Worm (Caenorhabditis elegans) whole organism, mixed stage, embryonic: Measurements from ENCODE around the gene ZK105.11.

Experiments used
- ceh-39 ChIP-seq: fragments of 150-350 bp; optimal IDR thresholded peaks from 2 replicates; lab custom pipeline; 2014; ENCODE audit warnings: missing biosample characterization, missing genetic modification characterization
- mep-1 ChIP-seq: fragments of 150-350 bp; optimal IDR thresholded peaks from 2 replicates; lab custom pipeline; 2017; ENCODE audit warnings: missing biosample characterization, missing genetic modification reagents, missing genetic modification characterization, inconsistent platforms
- nhr-12 ChIP-seq: fragments of 150-350 bp; optimal IDR thresholded peaks from 2 replicates; lab custom pipeline; 2014; ENCODE audit warnings: missing biosample characterization, missing genetic modification characterization
- nhr-237 ChIP-seq: fragments of 150-350 bp; optimal IDR thresholded peaks from 2 replicates; lab custom pipeline; 2014; ENCODE audit warnings: missing biosample characterization, missing genetic modification characterization
- nhr-76 ChIP-seq: sonication (generic microtip); optimal IDR thresholded peaks from 2 replicates; lab custom pipeline; 2017; ENCODE audit warnings: missing biosample characterization, missing genetic modification characterization
- tbx-8 ChIP-seq: fragments of 200-800 bp; sonication (Bioruptor generic); optimal IDR thresholded peaks from 2 replicates; lab custom pipeline; 2018; ENCODE audit warnings: mild to moderate bottlenecking, missing genetic modification characterization, moderate library complexity, missing compliant biosample characterization
- unc-62 ChIP-seq: fragments of 150-350 bp; optimal IDR thresholded peaks from 2 replicates; lab custom pipeline; 2014; ENCODE audit warnings: missing biosample characterization, missing genetic modification reagents, missing genetic modification characterization
- zip-8 ChIP-seq: fragments of 150-350 bp; optimal IDR thresholded peaks from 2 replicates; lab custom pipeline; 2014; ENCODE audit warnings: missing biosample characterization, missing genetic modification characterization

DNA sequence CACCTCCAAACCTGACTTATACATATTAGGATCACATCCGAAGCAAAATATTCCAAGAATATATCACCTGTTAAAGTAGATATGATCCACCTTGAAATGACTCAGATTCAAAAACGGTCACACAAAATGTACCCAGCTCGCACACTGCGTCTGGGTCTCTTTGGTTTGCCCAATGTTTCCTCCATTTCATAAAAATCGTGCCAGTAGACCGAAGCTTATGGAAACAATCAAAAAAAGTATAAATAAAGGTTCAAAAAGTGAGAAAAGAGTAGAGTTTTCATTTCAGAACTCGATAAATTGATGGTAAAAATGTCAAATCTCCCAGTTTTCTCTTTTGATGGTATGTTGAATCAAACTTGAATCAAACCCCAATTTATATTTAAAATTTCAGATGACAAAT lies 29.3 kb upstream of the ZK105.11 start, which contains the start of gene srr-9:
- TF ChIP-seq tbx-8 (GFP tag; lab: Kevin White, UChicago) = no peak
- TF ChIP-seq unc-62 = no peak
- no peak for TF ChIP-seq nhr-237 (tag; lab: Kevin White, UChicago)
- no peak for TF ChIP-seq nhr-76 (tag; lab: Kevin White, UChicago)
- no peak for TF ChIP-seq ceh-39 (tag; lab: Kevin White, UChicago)
- TF ChIP-seq mep-1 = no peak
- no peak for TF ChIP-seq nhr-12 (tag; lab: Kevin White, UChicago)
- no peak for TF ChIP-seq zip-8 (tag; lab: Kevin White, UChicago)
